Fruit fly (Drosophila melanogaster): ENCODE data around the gene Dr.

The Dr gene

dm6 chr3R:29538436-29538835 is 17.8 kb upstream of the Dr start:
- TF ChIP-seq pad (GFP tag; optimal IDR thresholded peaks at IDR 0.05): no peak
- no peak for TF ChIP-seq CG5204 (GFP tag; optimal IDR thresholded peaks at IDR 0.05)
- no peak for TF ChIP-seq cic (GFP tag; optimal IDR thresholded peaks at IDR 0.05)
- no peak for TF ChIP-seq CG12768 (GFP tag; optimal IDR thresholded peaks at IDR 0.05)
- TF ChIP-seq CG7045 (GFP tag; optimal IDR thresholded peaks at IDR 0.05): no peak
- TF ChIP-seq CG11617 (GFP tag; optimal IDR thresholded peaks at IDR 0.05): no peak
- TF ChIP-seq cnc (optimal IDR thresholded peaks at IDR 0.05): no peak
- TF ChIP-seq bab1 (GFP tag; optimal IDR thresholded peaks at IDR 0.05): no peak
- TF ChIP-seq CG14711 (tag; optimal IDR thresholded peaks at IDR 0.05): no peak
- no peak for TF ChIP-seq Mnt (GFP tag; optimal IDR thresholded peaks at IDR 0.05)
- no peak for TF ChIP-seq CG1620 (GFP tag; optimal IDR thresholded peaks at IDR 0.05)
- TF ChIP-seq CG7101 (tag; optimal IDR thresholded peaks at IDR 0.05): no peak

DNA sequence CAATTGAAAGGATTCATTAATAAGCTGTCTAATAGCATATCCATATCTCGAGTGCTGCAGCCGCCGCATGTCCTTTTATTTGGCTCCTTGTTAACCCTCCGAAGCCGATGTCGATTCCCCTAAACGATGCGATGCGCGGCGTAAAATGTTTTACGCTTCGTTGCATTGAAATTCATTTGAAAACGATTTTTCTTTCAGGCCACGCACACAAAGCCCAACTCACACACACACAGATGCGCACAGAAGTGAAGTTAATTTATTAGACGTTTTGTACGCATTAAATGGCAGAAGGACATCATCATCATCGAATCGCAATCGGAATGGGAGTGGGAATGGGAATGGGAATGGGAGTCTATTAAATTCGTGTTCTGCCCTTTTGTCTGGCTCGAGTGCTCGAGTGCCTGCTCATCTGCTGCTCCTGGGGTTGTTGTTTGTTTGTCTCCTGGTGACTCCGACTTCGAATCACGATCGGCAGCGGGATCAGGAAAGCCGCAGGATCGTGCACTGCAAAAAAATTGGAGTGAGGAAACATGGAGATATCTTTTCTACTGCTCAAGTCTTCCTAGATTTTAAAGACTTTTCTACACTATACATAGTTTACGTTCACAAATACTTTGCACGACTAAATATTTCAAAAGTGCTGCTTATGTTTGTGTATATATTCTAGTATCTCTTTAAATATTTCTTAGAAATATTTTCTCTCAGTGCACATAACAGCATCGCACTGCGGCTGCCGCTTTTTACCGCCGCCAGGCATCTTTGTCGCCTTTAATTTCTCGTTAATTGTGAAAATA is 15.0 kb upstream of the Dr start:
- TF ChIP-seq ovo (GFP tag; optimal IDR thresholded peaks at IDR 0.05) (no peak), bab1 (GFP tag; optimal IDR thresholded peaks at IDR 0.05) (no peak), kay (GFP tag; ENCODE audit: borderline replicate concordance) (no peak), CG33017 (tag; optimal IDR thresholded peaks at IDR 0.05) (no peak), cnc (optimal IDR thresholded peaks at IDR 0.05) (no peak), CG7101 (tag; optimal IDR thresholded peaks at IDR 0.05) (no peak), pad (GFP tag; optimal IDR thresholded peaks at IDR 0.05) (no peak)

DNA sequence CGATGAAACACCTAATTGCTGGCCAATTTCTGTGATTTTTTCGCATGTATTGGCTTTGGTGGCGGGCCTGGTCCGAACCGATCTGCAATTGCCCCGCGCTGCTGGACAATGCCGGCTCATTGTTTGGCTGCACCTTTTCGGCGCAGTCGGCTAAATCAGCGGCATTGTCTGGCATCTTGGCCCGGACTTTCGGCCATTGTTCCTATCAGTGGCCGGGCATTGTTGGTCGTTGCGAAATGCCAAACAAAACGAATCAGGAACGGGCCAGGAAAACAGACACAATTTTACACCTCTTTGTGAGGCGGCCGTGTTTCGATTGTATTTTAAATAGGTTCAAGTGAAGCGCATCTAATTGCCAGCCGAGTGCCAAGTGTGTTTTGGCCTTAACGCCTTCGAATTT is 11.0 kb upstream of the Dr start:
- no peak for TF ChIP-seq ovo (GFP tag; optimal IDR thresholded peaks at IDR 0.05)
- no peak for TF ChIP-seq CG12768 (GFP tag; optimal IDR thresholded peaks at IDR 0.05)
- TF ChIP-seq CG14711 (tag; optimal IDR thresholded peaks at IDR 0.05): no peak
- TF ChIP-seq Mnt (GFP tag; optimal IDR thresholded peaks at IDR 0.05): no peak
- no peak for TF ChIP-seq CG1620 (GFP tag; optimal IDR thresholded peaks at IDR 0.05)
- no peak for TF ChIP-seq Crg-1 (GFP tag; optimal IDR thresholded peaks at IDR 0.05)
- TF ChIP-seq cic (GFP tag; optimal IDR thresholded peaks at IDR 0.05): no peak
- no peak for TF ChIP-seq CG7101 (tag; optimal IDR thresholded peaks at IDR 0.05)
- TF ChIP-seq toe (GFP tag; optimal IDR thresholded peaks at IDR 0.05): no peak
- TF ChIP-seq CG11617 (GFP tag; optimal IDR thresholded peaks at IDR 0.05): no peak
- TF ChIP-seq pad (GFP tag; optimal IDR thresholded peaks at IDR 0.05): no peak
- no peak for TF ChIP-seq CG5204 (GFP tag; optimal IDR thresholded peaks at IDR 0.05)
- TF ChIP-seq CG33017 (tag; optimal IDR thresholded peaks at IDR 0.05): no peak
- TF ChIP-seq cnc (optimal IDR thresholded peaks at IDR 0.05): no peak
- no peak for TF ChIP-seq Hr96 (GFP tag; optimal IDR thresholded peaks at IDR 0.05)
- TF ChIP-seq Clk (GFP tag; optimal IDR thresholded peaks at IDR 0.05): no peak
- no peak for TF ChIP-seq bab1 (GFP tag; optimal IDR thresholded peaks at IDR 0.05)
- TF ChIP-seq tj (GFP tag; optimal IDR thresholded peaks at IDR 0.05): no peak
- TF ChIP-seq kay (GFP tag; ENCODE audit: borderline replicate concordance): no peak

DNA sequence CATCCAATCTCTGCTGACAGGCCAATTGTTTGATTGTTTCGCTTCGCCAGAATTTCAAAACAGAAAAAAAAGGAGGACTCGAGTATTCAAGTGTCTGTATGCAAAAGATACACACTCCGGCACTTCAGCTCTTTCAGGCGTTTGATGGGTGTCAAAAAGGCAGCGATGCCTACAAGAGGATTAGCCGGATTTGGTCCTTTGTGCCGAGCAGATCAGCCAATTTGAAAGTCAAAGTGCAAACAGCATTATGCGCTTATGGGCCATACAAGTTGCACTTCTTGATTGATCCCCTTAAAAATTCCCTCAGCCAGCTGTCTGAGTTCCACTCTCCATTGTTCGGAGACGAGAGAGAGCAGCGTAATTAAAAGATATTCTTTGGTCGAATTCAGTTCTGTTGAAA is 9.8 kb upstream of the Dr start:
- TF ChIP-seq CG1620 (GFP tag; optimal IDR thresholded peaks at IDR 0.05) (no peak), tj (GFP tag; optimal IDR thresholded peaks at IDR 0.05) (no peak), toe (GFP tag; optimal IDR thresholded peaks at IDR 0.05) (no peak), CG7045 (GFP tag; optimal IDR thresholded peaks at IDR 0.05) (no peak), Hr96 (GFP tag; optimal IDR thresholded peaks at IDR 0.05) (no peak), cic (GFP tag; optimal IDR thresholded peaks at IDR 0.05) (no peak), bab1 (GFP tag; optimal IDR thresholded peaks at IDR 0.05) (no peak)

- TF ChIP-seq cic (GFP tag; optimal IDR thresholded peaks at IDR 0.05) (no peak), CG7045 (GFP tag; optimal IDR thresholded peaks at IDR 0.05) (no peak), Hr96 (GFP tag; optimal IDR thresholded peaks at IDR 0.05) (no peak), CG14711 (tag; optimal IDR thresholded peaks at IDR 0.05) (no peak), cnc (optimal IDR thresholded peaks at IDR 0.05) (no peak), toe (GFP tag; optimal IDR thresholded peaks at IDR 0.05) (no peak), Clk (GFP tag; optimal IDR thresholded peaks at IDR 0.05) (no peak), Crg-1 (GFP tag; optimal IDR thresholded peaks at IDR 0.05) (no peak), CG5204 (GFP tag; optimal IDR thresholded peaks at IDR 0.05) (no peak), CG33017 (tag; optimal IDR thresholded peaks at IDR 0.05) (no peak), pad (GFP tag; optimal IDR thresholded peaks at IDR 0.05) (no peak), kay (GFP tag; ENCODE audit: borderline replicate concordance) (no peak), CG12768 (GFP tag; optimal IDR thresholded peaks at IDR 0.05) (no peak), CG1620 (GFP tag; optimal IDR thresholded peaks at IDR 0.05) (no peak), tj (GFP tag; optimal IDR thresholded peaks at IDR 0.05) (no peak), CG7101 (tag; optimal IDR thresholded peaks at IDR 0.05) (no peak), Mnt (GFP tag; optimal IDR thresholded peaks at IDR 0.05) (no peak), CG11617 (GFP tag; optimal IDR thresholded peaks at IDR 0.05) (no peak), ovo (GFP tag; optimal IDR thresholded peaks at IDR 0.05) (no peak), bab1 (GFP tag; optimal IDR thresholded peaks at IDR 0.05) (no peak)
Observed at dm6 chr3R:29547182-29547979, 8.8 kb upstream of the Dr start.

- no peak for TF ChIP-seq CG11617 (GFP tag; optimal IDR thresholded peaks at IDR 0.05)
- no peak for TF ChIP-seq Crg-1 (GFP tag; optimal IDR thresholded peaks at IDR 0.05)
- no peak for TF ChIP-seq Hr96 (GFP tag; optimal IDR thresholded peaks at IDR 0.05)
- TF ChIP-seq cnc (optimal IDR thresholded peaks at IDR 0.05): no peak
- TF ChIP-seq CG5204 (GFP tag; optimal IDR thresholded peaks at IDR 0.05): no peak
- TF ChIP-seq ovo (GFP tag; optimal IDR thresholded peaks at IDR 0.05): no peak
- TF ChIP-seq Mnt (GFP tag; optimal IDR thresholded peaks at IDR 0.05): no peak
- no peak for TF ChIP-seq cic (GFP tag; optimal IDR thresholded peaks at IDR 0.05)
- TF ChIP-seq tj (GFP tag; optimal IDR thresholded peaks at IDR 0.05): no peak
- no peak for TF ChIP-seq pad (GFP tag; optimal IDR thresholded peaks at IDR 0.05)
- TF ChIP-seq Clk (GFP tag; optimal IDR thresholded peaks at IDR 0.05): no peak
Observed at dm6 chr3R:29547983-29548382, 8.2 kb upstream of the Dr start.

Data from whole organism, adult.